Worm (Caenorhabditis elegans) whole organism, late embryonic: ENCODE results near the gene hrg-9.

Source experiments
- sox-4 ChIP-seq: sonication (generic microtip); optimal IDR thresholded peaks from 2 replicates; lab custom pipeline; 2017; ENCODE audit warnings: mild to moderate bottlenecking, missing genetic modification characterization, inconsistent platforms, missing compliant biosample characterization
- unc-86 ChIP-seq: sonication (generic microtip); optimal IDR thresholded peaks from 2 replicates; lab custom pipeline; 2016; ENCODE audit warnings: missing genetic modification characterization, missing compliant biosample characterization

- TF ChIP-seq unc-86 = no peak
- TF ChIP-seq sox-4 (tag; lab: Kevin White, UChicago) = no peak
Observed at ce11 chrV:13008825-13009224, 45.7 kb upstream of the hrg-9 start, which contains the start of gene F15B9.10.
